Worm (Caenorhabditis elegans) whole organism, young adult: ENCODE measurements around the gene T01D1.7.

Experiments used
- B0019.2 ChIP-seq: fragments of 200-800 bp; sonication (Bioruptor generic); conservative IDR thresholded peaks from 2 replicates; pipeline ENCODE4 v1.3.6; 2022; ENCODE audit warnings: missing genetic modification reagents, missing genetic modification characterization, missing compliant biosample characterization
- F22D6.2 ChIP-seq: sonication (generic microtip); optimal IDR thresholded peaks from 2 replicates; lab custom pipeline; 2016; ENCODE audit warnings: mild to moderate bottlenecking, missing genetic modification characterization, missing compliant biosample characterization
- lin-26 ChIP-seq: fragments of 200-800 bp; sonication (Bioruptor generic); IDR thresholded peaks from 2 replicates; pipeline ENCODE4 v1.3.6; 2022; ENCODE audit warnings: missing genetic modification reagents, missing genetic modification characterization, missing compliant biosample characterization
- mes-4 ChIP-seq: sonication (generic microtip); optimal IDR thresholded peaks from 2 replicates; lab custom pipeline; 2016; ENCODE audit warnings: missing genotype, missing genetic modification characterization, missing compliant biosample characterization
- tbx-9 ChIP-seq: sonication (generic microtip); optimal IDR thresholded peaks from 2 replicates; lab custom pipeline; 2016; ENCODE audit warnings: borderline replicate concordance, missing genetic modification characterization, inconsistent platforms, missing compliant biosample characterization
- unc-62 ChIP-seq: fragments of 150-350 bp; optimal IDR thresholded peaks from 2 replicates; lab custom pipeline; 2014; ENCODE audit warnings: missing biosample characterization, missing genetic modification reagents, missing genetic modification characterization

DNA sequence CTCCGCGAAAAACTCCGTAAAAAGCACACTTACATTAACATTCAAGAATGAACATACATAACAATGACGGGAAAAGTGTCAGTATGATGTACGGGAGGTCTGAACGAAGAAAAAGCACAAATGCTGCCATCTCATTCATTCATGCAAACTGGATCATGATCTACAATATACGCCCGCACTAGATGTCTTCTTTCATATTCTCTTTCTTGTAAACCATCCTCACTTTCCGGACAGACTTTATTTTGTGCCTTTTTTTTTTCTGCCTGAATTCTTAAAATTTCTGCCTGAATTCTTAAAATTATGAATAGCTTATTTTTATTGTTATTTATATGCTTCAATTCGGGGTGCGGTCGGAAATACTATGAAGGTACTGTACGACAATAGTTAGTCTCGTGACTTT is 38.4 kb downstream of the T01D1.7 start, which contains the start of gene K10B4.1:
- TF ChIP-seq tbx-9 (tag; lab: Kevin White, UChicago) (no peak), lin-26 (no peak), B0019.2 (GFP tag; lab: Robert Waterston, UW) (no peak), F22D6.2 (tag; lab: Kevin White, UChicago) (no peak), mes-4 (tag; lab: Kevin White, UChicago) (no peak), unc-62 (GFP tag; lab: Kevin White, UChicago) (no peak)
